Worm (Caenorhabditis elegans) whole organism, L1 larva: ENCODE results near the gene W02B12.11.
A peak's percentile ranks its signal among the peaks of the same experiment; 100 is the strongest.

Experiments
- C16A3.4 ChIP-seq: fragments of 150-350 bp; optimal IDR thresholded peaks from 2 replicates; lab custom pipeline; 2014; ENCODE audit warnings: missing biosample characterization, missing genetic modification characterization
- C34B4.2 ChIP-seq: sonication (generic microtip); optimal IDR thresholded peaks from 2 replicates; lab custom pipeline; 2017; ENCODE audit warnings: mild to moderate bottlenecking, missing genetic modification characterization, missing compliant biosample characterization
- F16B12.6 ChIP-seq: fragments of 150-350 bp; optimal IDR thresholded peaks from 2 replicates; lab custom pipeline; 2014; ENCODE audit warnings: missing biosample characterization, missing genetic modification characterization
- Y116A8C.19 ChIP-seq: sonication (generic microtip); optimal IDR thresholded peaks from 2 replicates; lab custom pipeline; 2016; ENCODE audit warnings: missing compliant biosample characterization, missing genetic modification characterization, borderline replicate concordance
- aha-1 ChIP-seq: fragments of 150-350 bp; optimal IDR thresholded peaks from 2 replicates; lab custom pipeline; 2014; ENCODE audit warnings: missing biosample characterization, missing genetic modification characterization
- alr-1 ChIP-seq: fragments of 200-800 bp; sonication (Bioruptor generic); optimal IDR thresholded peaks from 2 replicates; lab custom pipeline; 2018; ENCODE audit warnings: borderline replicate concordance, mild to moderate bottlenecking, missing genetic modification characterization, missing compliant biosample characterization
- aly-2 ChIP-seq: fragments of 150-350 bp; optimal IDR thresholded peaks from 2 replicates; lab custom pipeline; 2014; ENCODE audit warnings: missing biosample characterization, missing genetic modification characterization
- blmp-1 ChIP-seq: fragments of 150-350 bp; optimal IDR thresholded peaks from 2 replicates; lab custom pipeline; 2014; ENCODE audit warnings: missing biosample characterization, missing genetic modification characterization
- ceh-63 ChIP-seq: fragments of 200-800 bp; sonication (Bioruptor generic); optimal IDR thresholded peaks from 2 replicates; lab custom pipeline; 2018; ENCODE audit warnings: mild to moderate bottlenecking, missing genetic modification characterization, missing compliant biosample characterization
- ceh-88 ChIP-seq: fragments of 200-800 bp; sonication (Bioruptor generic); IDR thresholded peaks from 2 replicates; pipeline ENCODE4 v1.3.6; 2022; ENCODE audit warnings: missing genetic modification characterization, missing compliant biosample characterization
- dpl-1 ChIP-seq, 3 experiments: fragments of 150-350 bp in 2 of 3; sonication (generic microtip) in 1 of 3; optimal IDR thresholded peaks; 2 replicates each; lab custom pipeline; 2014 to 2017; ENCODE audit warnings: missing biosample characterization in 3 of 3, missing genetic modification characterization in 3 of 3, missing genetic modification reagents in 3 of 3
- dsc-1 ChIP-seq: sonication (generic microtip); optimal IDR thresholded peaks from 2 replicates; lab custom pipeline; 2016; ENCODE audit warnings: mild to moderate bottlenecking, missing genetic modification characterization, missing compliant biosample characterization
- efl-3 ChIP-seq: fragments of 200-800 bp; sonication (Bioruptor generic); optimal IDR thresholded peaks from 2 replicates; lab custom pipeline; 2018; ENCODE audit warnings: mild to moderate bottlenecking, missing genetic modification characterization, missing compliant biosample characterization
- egl-27 ChIP-seq, 2 experiments: fragments of 150-350 bp in 1 of 2; sonication (generic microtip); optimal IDR thresholded peaks; 3 replicates each; lab custom pipeline; 2017 to 2018; ENCODE audit warnings: missing biosample characterization in 2 of 2, missing genetic modification characterization in 2 of 2, missing genetic modification reagents in 2 of 2
- elt-3 ChIP-seq, 6 experiments: fragments of 150-350 bp in 1 of 6; sonication (generic microtip); optimal IDR thresholded peaks; 2 replicates each; lab custom pipeline; 2017 to 2018; ENCODE audit warnings: missing biosample characterization in 6 of 6, missing genetic modification characterization in 6 of 6, inconsistent platforms in 1 of 6
- ets-5 ChIP-seq: fragments of 200-800 bp; sonication (Bioruptor generic); IDR thresholded peaks from 2 replicates; pipeline ENCODE4 v1.3.6; 2022; ENCODE audit warnings: missing genetic modification characterization, missing compliant biosample characterization
- fkh-8 ChIP-seq: sonication (generic microtip); optimal IDR thresholded peaks from 2 replicates; lab custom pipeline; 2016; ENCODE audit warnings: mild to moderate bottlenecking, missing genetic modification characterization, missing compliant biosample characterization
- grh-1 ChIP-seq: fragments of 200-800 bp; sonication (Bioruptor generic); IDR thresholded peaks from 2 replicates; pipeline ENCODE4 v1.3.6; 2022; ENCODE audit warnings: missing genetic modification reagents, missing genetic modification characterization, missing compliant biosample characterization
- hlh-17 ChIP-seq: fragments of 200-800 bp; sonication (Bioruptor generic); optimal IDR thresholded peaks from 2 replicates; lab custom pipeline; 2018; ENCODE audit warnings: missing genetic modification characterization, mild to moderate bottlenecking, missing compliant biosample characterization, moderate library complexity, borderline replicate concordance
- hlh-4 ChIP-seq: sonication (generic microtip); optimal IDR thresholded peaks from 2 replicates; lab custom pipeline; 2016; ENCODE audit warnings: mild to moderate bottlenecking, missing genetic modification characterization, missing compliant biosample characterization
- irx-1 ChIP-seq: sonication (generic microtip); optimal IDR thresholded peaks from 2 replicates; lab custom pipeline; 2016; ENCODE audit warnings: missing genetic modification characterization, missing compliant biosample characterization
- isw-1 ChIP-seq: fragments of 200-800 bp; sonication (Bioruptor generic); IDR thresholded peaks from 2 replicates; pipeline ENCODE4 v1.3.6; 2022; ENCODE audit warnings: missing genetic modification characterization, missing compliant biosample characterization
- lin-13 ChIP-seq: fragments of 150-350 bp; optimal IDR thresholded peaks from 2 replicates; lab custom pipeline; 2014; ENCODE audit warnings: missing biosample characterization, missing genetic modification reagents, missing genetic modification characterization
- lin-39 ChIP-seq: fragments of 150-350 bp; optimal IDR thresholded peaks from 2 replicates; lab custom pipeline; 2014; ENCODE audit warnings: missing biosample characterization, missing genetic modification reagents, missing genetic modification characterization
- mab-9 ChIP-seq: fragments of 200-800 bp; sonication (Bioruptor generic); IDR thresholded peaks from 2 replicates; pipeline ENCODE4 v1.3.6; 2022; ENCODE audit warnings: missing genetic modification reagents, missing genetic modification characterization, missing compliant biosample characterization
- mdl-1 ChIP-seq, 2 experiments: fragments of 150-350 bp; optimal IDR thresholded peaks; 2 replicates each; lab custom pipeline; 2014 to 2017; ENCODE audit warnings: missing biosample characterization in 2 of 2, missing genetic modification characterization in 2 of 2, inconsistent platforms in 1 of 2
- nhr-19 ChIP-seq: fragments of 200-800 bp; sonication (Bioruptor generic); conservative IDR thresholded peaks from 2 replicates; pipeline ENCODE4 v1.3.6; 2022; ENCODE audit warnings: missing genetic modification characterization, missing compliant biosample characterization
- nhr-237 ChIP-seq: fragments of 150-350 bp; optimal IDR thresholded peaks from 2 replicates; lab custom pipeline; 2014; ENCODE audit warnings: missing biosample characterization, missing genetic modification characterization
- nhr-47 ChIP-seq: sonication (generic microtip); optimal IDR thresholded peaks from 2 replicates; lab custom pipeline; 2016; ENCODE audit warnings: mild to moderate bottlenecking, missing genetic modification characterization, moderate library complexity, missing compliant biosample characterization
- nhr-71 ChIP-seq: sonication (generic microtip); optimal IDR thresholded peaks from 2 replicates; lab custom pipeline; 2016; ENCODE audit warnings: mild to moderate bottlenecking, missing genetic modification characterization, moderate library complexity, missing compliant biosample characterization
- nhr-77 ChIP-seq: fragments of 150-350 bp; optimal IDR thresholded peaks from 2 replicates; lab custom pipeline; 2014; ENCODE audit warnings: missing biosample characterization, missing genetic modification characterization
- nhr-85 ChIP-seq: sonication (generic microtip); peaks from one replicate; lab custom pipeline; 2016; ENCODE audit warnings: missing genetic modification characterization, inconsistent platforms, missing compliant biosample characterization
- pag-3 ChIP-seq: sonication (generic microtip); optimal IDR thresholded peaks from 2 replicates; lab custom pipeline; 2017; ENCODE audit warnings: missing genetic modification characterization, mild to moderate bottlenecking, missing compliant biosample characterization, antibody characterized with exemption, borderline replicate concordance; ENCODE audit not compliant: insufficient read depth
- rnt-1 ChIP-seq: sonication (generic microtip); optimal IDR thresholded peaks from 2 replicates; lab custom pipeline; 2016; ENCODE audit warnings: mild to moderate bottlenecking, missing genetic modification characterization, moderate library complexity, missing compliant biosample characterization
- skn-1 ChIP-seq: fragments of 150-350 bp; optimal IDR thresholded peaks from 2 replicates; lab custom pipeline; 2014; ENCODE audit warnings: missing biosample characterization, missing genetic modification characterization
- sox-4 ChIP-seq: sonication (generic microtip); optimal IDR thresholded peaks from 2 replicates; lab custom pipeline; 2016; ENCODE audit warnings: missing genetic modification characterization, missing compliant biosample characterization
- sptf-1 ChIP-seq: fragments of 150-350 bp; optimal IDR thresholded peaks from 2 replicates; lab custom pipeline; 2014; ENCODE audit warnings: missing biosample characterization, missing genetic modification characterization
- sup-37 ChIP-seq: fragments of 200-800 bp; sonication (Bioruptor generic); optimal IDR thresholded peaks from 2 replicates; lab custom pipeline; 2018; ENCODE audit warnings: mild to moderate bottlenecking, missing genetic modification characterization, missing compliant biosample characterization
- tlp-1 ChIP-seq: fragments of 150-350 bp; optimal IDR thresholded peaks from 2 replicates; lab custom pipeline; 2014; ENCODE audit warnings: missing biosample characterization, missing genetic modification characterization
- unc-98 ChIP-seq: fragments of 200-800 bp; sonication (Bioruptor generic); IDR thresholded peaks from 2 replicates; pipeline ENCODE4 v1.3.6; 2022; ENCODE audit warnings: missing genetic modification characterization, missing compliant biosample characterization
- zag-1 ChIP-seq: fragments of 150-350 bp; optimal IDR thresholded peaks from 2 replicates; lab custom pipeline; 2014; ENCODE audit warnings: missing biosample characterization, missing genetic modification characterization
- ztf-11 ChIP-seq, 2 experiments: sonication (generic microtip); optimal IDR thresholded peaks; 2 replicates each; lab custom pipeline; 2016 to 2017; ENCODE audit warnings: missing genetic modification characterization in 2 of 2, missing biosample characterization in 1 of 2, missing compliant biosample characterization in 1 of 2
- ztf-4 ChIP-seq: fragments of 150-350 bp; optimal IDR thresholded peaks from 2 replicates; lab custom pipeline; 2014; ENCODE audit warnings: missing biosample characterization, missing genetic modification characterization

The W02B12.11 gene

DNA sequence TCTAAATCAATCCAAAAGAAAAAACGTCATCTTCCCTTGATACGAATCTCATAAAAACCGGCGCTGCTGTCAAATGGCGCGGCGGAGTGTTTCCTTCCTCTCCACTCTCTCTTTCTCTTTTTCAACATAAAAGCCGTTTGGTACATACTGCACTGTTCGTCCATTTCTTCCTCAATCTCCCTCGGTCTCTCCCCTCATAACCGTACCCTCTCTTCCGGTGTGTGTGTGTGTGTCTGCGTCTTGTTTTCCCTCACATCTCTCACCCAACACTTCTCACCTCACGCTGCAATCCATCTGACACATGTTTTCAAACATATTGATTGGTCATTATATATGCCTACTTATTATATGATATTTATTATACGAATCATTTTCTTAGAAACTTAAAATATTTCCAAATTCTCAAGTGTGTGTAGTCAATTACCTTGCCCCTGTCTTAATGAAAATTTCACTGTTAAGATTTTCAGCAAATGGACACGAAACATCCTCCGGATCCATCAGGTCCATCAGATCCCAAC, 9.2 kb upstream of the W02B12.11 start, which contains the start of the genes aars-1 and rga-1 (continued):
- TF ChIP-seq nhr-237 (tag; lab: Kevin White, UChicago): no peak
- TF ChIP-seq Y116A8C.19 (tag; lab: Kevin White, UChicago): no peak
- peak in 1 of 2 experiments; percentile 49 for TF ChIP-seq mdl-1 (tag; optimal IDR thresholded peaks at IDR 0.05; lab: Kevin White, UChicago)
- TF ChIP-seq alr-1 (tag; lab: Kevin White, UChicago): no peak
- TF ChIP-seq nhr-71: peak; percentile 57
- no peak for TF ChIP-seq isw-1 (GFP tag; lab: Robert Waterston, UW)
- no peak for TF ChIP-seq ceh-63 (GFP tag; lab: Kevin White, UChicago)
- no peak for TF ChIP-seq ets-5 (GFP tag; lab: Robert Waterston, UW)
- TF ChIP-seq unc-98 (GFP tag; lab: Robert Waterston, UW): no peak
- TF ChIP-seq nhr-19 (GFP tag; lab: Robert Waterston, UW): peak; percentile 33
- TF ChIP-seq nhr-85 (tag; lab: Kevin White, UChicago): peak; percentile 83
- TF ChIP-seq hlh-4 (tag; lab: Kevin White, UChicago): no peak
- TF ChIP-seq hlh-17 (GFP tag; lab: Kevin White, UChicago): no peak
- no peak for TF ChIP-seq fkh-8 (tag; lab: Kevin White, UChicago)
- TF ChIP-seq nhr-47 (tag; lab: Kevin White, UChicago): peak; percentile 16
- TF ChIP-seq sup-37 (GFP tag; lab: Kevin White, UChicago): no peak
- no peak for TF ChIP-seq ceh-88 (GFP tag; lab: Robert Waterston, UW)
- TF ChIP-seq efl-3 (GFP tag; lab: Kevin White, UChicago): no peak
- peak; percentile 36 for TF ChIP-seq dsc-1
- no peak for TF ChIP-seq lin-39
- no peak for TF ChIP-seq ztf-4 (tag; lab: Kevin White, UChicago)
- no peak for TF ChIP-seq C16A3.4
- TF ChIP-seq C34B4.2 (tag; lab: Kevin White, UChicago): no peak
- TF ChIP-seq F16B12.6: no peak
- no peak for TF ChIP-seq sptf-1 (tag; lab: Kevin White, UChicago)
- no peak for TF ChIP-seq egl-27 (tag; optimal IDR thresholded peaks at IDR 0.05; lab: Kevin White, UChicago)
- TF ChIP-seq sox-4 (tag; lab: Kevin White, UChicago): no peak
- TF ChIP-seq blmp-1 (tag; lab: Kevin White, UChicago): peak; percentile 88
- TF ChIP-seq aha-1 (tag; lab: Kevin White, UChicago): no peak
- peak; percentile 61 for TF ChIP-seq rnt-1 (tag; lab: Kevin White, UChicago)
- TF ChIP-seq irx-1 (tag; lab: Kevin White, UChicago): no peak
- TF ChIP-seq skn-1 (tag; lab: Kevin White, UChicago): peak; percentile 14
- TF ChIP-seq mab-9 (GFP tag; lab: Robert Waterston, UW): no peak
- TF ChIP-seq ztf-11 (tag; optimal IDR thresholded peaks at IDR 0.05; lab: Kevin White, UChicago): peak in 1 of 2 experiments; percentile 16
- TF ChIP-seq lin-13 (GFP tag; lab: Kevin White, UChicago): no peak
- TF ChIP-seq elt-3 (tag; optimal IDR thresholded peaks at IDR 0.05; lab: Kevin White, UChicago): peak in 3 of 6 experiments; percentile 5 to 57 (median 55)
- TF ChIP-seq dpl-1 (GFP tag; optimal IDR thresholded peaks at IDR 0.05; lab: Kevin White, UChicago): peak in 2 of 3 experiments; percentile 26 to 44
- TF ChIP-seq pag-3 (tag; lab: Kevin White, UChicago): no peak
- TF ChIP-seq aly-2: no peak
- no peak for TF ChIP-seq grh-1
- no peak for TF ChIP-seq zag-1 (tag; lab: Kevin White, UChicago)
- peak; percentile 16 for TF ChIP-seq nhr-77 (tag; lab: Kevin White, UChicago)
- TF ChIP-seq tlp-1 (tag; lab: Kevin White, UChicago): no peak
